Fruit fly (Drosophila melanogaster) whole organism, embryonic: ENCODE measurements around the gene CG13062.

Source experiments
- CG10565 ChIP-seq: fragments of 200-800 bp; sonication (Bioruptor generic); optimal IDR thresholded peaks from 3 replicates; lab custom pipeline; 2016; ENCODE audit warnings: missing biosample characterization, mild to moderate bottlenecking, missing genetic modification characterization
- CG8359 ChIP-seq: fragments of 200-800 bp; sonication (Bioruptor generic); optimal IDR thresholded peaks from 2 replicates; lab custom pipeline; 2017; ENCODE audit warnings: missing biosample characterization, mild to moderate bottlenecking, missing genetic modification characterization, borderline replicate concordance
- Hr51 ChIP-seq, 2 experiments: fragments of 200-800 bp; sonication (Bioruptor generic); optimal IDR thresholded peaks; 2 replicates in 1 of 2; 3 replicates in 1 of 2; lab custom pipeline; 2016 to 2018; ENCODE audit warnings: missing biosample characterization in 2 of 2, missing genetic modification characterization in 2 of 2, mild to moderate bottlenecking in 1 of 2, moderate library complexity in 1 of 2
- chm ChIP-seq: fragments of 200-800 bp; sonication (Bioruptor generic); IDR thresholded peaks from 2 replicates; pipeline ENCODE4 v1.3.6; 2022; ENCODE audit warnings: missing biosample characterization, missing genetic modification characterization
- h ChIP-seq: fragments of >200 bp; optimal IDR thresholded peaks from 2 replicates; lab custom pipeline; 2017

DNA sequence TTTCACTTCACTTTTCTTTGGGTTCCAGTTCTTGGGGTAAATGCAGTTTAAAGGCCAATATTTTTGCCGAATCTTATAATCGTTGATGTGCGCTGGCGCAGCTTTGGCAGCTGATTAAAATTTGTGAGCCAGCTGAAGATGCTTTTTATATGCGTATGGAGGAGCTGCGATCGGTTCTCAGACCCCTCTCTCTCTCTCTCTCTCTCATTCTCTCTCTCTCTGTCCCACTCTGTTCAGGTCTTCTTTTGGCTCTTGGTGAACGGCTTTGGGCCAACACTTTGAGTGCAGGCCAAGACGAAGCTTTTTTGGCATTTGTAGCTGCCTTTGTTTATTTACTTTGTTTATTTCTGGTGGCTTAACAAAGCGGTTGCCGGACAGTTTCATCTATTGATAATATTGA, 25.8 kb upstream of the CG13062 start, which contains the start of gene CG13046:
- TF ChIP-seq CG8359 (GFP tag; lab: Kevin White, UChicago) (no peak), Hr51 (GFP tag; optimal IDR thresholded peaks at IDR 0.05; lab: Kevin White, UChicago) (no peak), chm (no peak), h (lab: Kevin White, UChicago) (no peak), CG10565 (GFP tag; lab: Kevin White, UChicago) (no peak)
